Worm (Caenorhabditis elegans): ENCODE data around the gene fbxb-5.

- TF ChIP-seq ztf-11 (tag; optimal IDR thresholded peaks at IDR 0.05), result no peak
- TF ChIP-seq elt-3 (tag; optimal IDR thresholded peaks at IDR 0.05), result no peak
Measured at ce11 chrII:1756582-1756981, 34.3 kb upstream of the fbxb-5 start, which contains the start of gene fbxb-53.

Measured in whole organism, mixed stage, embryonic.